Fruit fly (Drosophila melanogaster): ENCODE measurements around the gene Dnaaf5.

Gene Dnaaf5

dm6 chr3R:14382312-14383046 lies 20.9 kb upstream of the Dnaaf5 start (continued):
- TF ChIP-seq Usf (GFP tag; optimal IDR thresholded peaks at IDR 0.05) (peak; percentile 14), CG7928 (GFP tag; optimal IDR thresholded peaks at IDR 0.05) (no peak), Gug (GFP tag; IDR thresholded peaks at IDR 0.05) (peak; percentile 45; the same call in 1 of the 4 replicates), Mrtf (GFP tag; IDR thresholded peaks at IDR 0.05) (0 out of 3 replicates have a peak, but pooled peaks have one; percentile 38), CG7271 (tag; optimal IDR thresholded peaks at IDR 0.05) (peak; percentile 5), Eip74EF (GFP tag; optimal IDR thresholded peaks at IDR 0.05) (peak in 1 of 2 experiments; percentile 81), bsh (GFP tag; optimal IDR thresholded peaks at IDR 0.05) (peak; percentile 74 to 79), grau (tag; optimal IDR thresholded peaks at IDR 0.05) (peak; percentile 89), CG7556 (GFP tag; optimal IDR thresholded peaks at IDR 0.05) (peak; percentile 94), CG3726 (GFP tag; IDR thresholded peaks at IDR 0.05) (no peak), fd96Cb (tag; optimal IDR thresholded peaks at IDR 0.05) (peak; percentile 83), CG6813 (GFP tag; optimal IDR thresholded peaks at IDR 0.05) (peak; percentile 83), CG31365 (tag; optimal IDR thresholded peaks at IDR 0.05) (no peak), fd3F (GFP tag; optimal IDR thresholded peaks at IDR 0.05) (peak; percentile 69), CG18619 (GFP tag; optimal IDR thresholded peaks at IDR 0.05) (peak; percentile 78), CTCF (GFP tag; optimal IDR thresholded peaks at IDR 0.05) (no peak), ewg (GFP tag; optimal IDR thresholded peaks at IDR 0.05) (peak; percentile 79), CG11398 (GFP tag; optimal IDR thresholded peaks at IDR 0.05) (no peak), danr (GFP tag; IDR thresholded peaks at IDR 0.05) (0 out of 2 replicates have a peak, but pooled peaks have one; percentile 46), CG8388 (GFP tag; optimal IDR thresholded peaks at IDR 0.05) (peak; percentile 81), tgo (GFP tag; IDR thresholded peaks at IDR 0.05) (peak; percentile 57; the same call in 2 of the 3 replicates), CG6272 (GFP tag; IDR thresholded peaks at IDR 0.05) (no peak; the same call in 1 of the 2 replicates), run (tag; optimal IDR thresholded peaks at IDR 0.05) (peak; percentile 65), CG9932 (GFP tag; IDR thresholded peaks at IDR 0.05) (peak; percentile 3; the same call in 1 of the 2 replicates), trem (tag; optimal IDR thresholded peaks at IDR 0.05) (peak; percentile 68), dmrt99B (tag; optimal IDR thresholded peaks at IDR 0.05) (peak; percentile 89), Dbx (GFP tag; IDR thresholded peaks at IDR 0.05) (peak; percentile 74), vvl (GFP tag; IDR thresholded peaks at IDR 0.05) (peak; percentile 79), CG1832 (GFP tag; optimal IDR thresholded peaks at IDR 0.05) (peak; percentile 77), CG5245 (GFP tag; optimal IDR thresholded peaks at IDR 0.05) (peak; percentile 21), Dad (GFP tag; optimal IDR thresholded peaks at IDR 0.05) (no peak), hth (optimal IDR thresholded peaks at IDR 0.05) (no peak), scrt (GFP tag; optimal IDR thresholded peaks at IDR 0.05) (peak; percentile 67), CG14667 (GFP tag; IDR thresholded peaks at IDR 0.05) (peak; percentile 40; the same call in 1 of the 2 replicates), CG4404 (GFP tag; IDR thresholded peaks at IDR 0.05) (peak; percentile 37; the same call in 1 of the 2 replicates), CG18476 (GFP tag; optimal IDR thresholded peaks at IDR 0.05) (peak; percentile 44), CG1233 (GFP tag; optimal IDR thresholded peaks at IDR 0.05) (peak; percentile 69), HLHmδ (GFP tag; optimal IDR thresholded peaks at IDR 0.05) (no peak), ase (GFP tag; IDR thresholded peaks at IDR 0.05) (0 out of 3 replicates have a peak, but pooled peaks have one; percentile 47), CG13894 (tag; optimal IDR thresholded peaks at IDR 0.05) (peak; percentile 56), CG8290 (GFP tag; optimal IDR thresholded peaks at IDR 0.05) (peak; percentile 41), CG8290 (tag; optimal IDR thresholded peaks at IDR 0.05) (no peak), CG13624 (GFP tag; optimal IDR thresholded peaks at IDR 0.05) (no peak), CG15696 (tag; optimal IDR thresholded peaks at IDR 0.05) (peak; percentile 67), Fer1 (GFP tag; optimal IDR thresholded peaks at IDR 0.05) (peak; percentile 92), CG15514 (GFP tag; optimal IDR thresholded peaks at IDR 0.05) (peak; percentile 62), Pdp1 (GFP tag; optimal IDR thresholded peaks at IDR 0.05) (peak in 1 of 2 experiments; percentile 38), CG17359 (tag; optimal IDR thresholded peaks at IDR 0.05) (peak; percentile 85), E2f1 (GFP tag; IDR thresholded peaks at IDR 0.05) (peak; percentile 66)
